Fruit fly (Drosophila melanogaster) whole organism, embryonic: ENCODE data around the gene Mnn1.

Experiments
- Adf1 ChIP-seq: fragments of 200-800 bp; sonication (Bioruptor generic); IDR thresholded peaks from 2 replicates; pipeline ENCODE4 v1.3.6; 2022; ENCODE audit warnings: missing biosample characterization, missing genetic modification characterization
- CG11085 ChIP-seq: fragments of 200-800 bp; sonication (Bioruptor generic); IDR thresholded peaks from 2 replicates; pipeline ENCODE4 v1.3.6; 2022; ENCODE audit warnings: missing biosample characterization, missing genetic modification characterization
- CG11504 ChIP-seq: fragments of 200-800 bp; sonication (Bioruptor generic); optimal IDR thresholded peaks from 3 replicates; lab custom pipeline; 2019; ENCODE audit warnings: missing biosample characterization, mild to moderate bottlenecking, missing genetic modification characterization, moderate library complexity
- CG11723 ChIP-seq: fragments of 200-800 bp; sonication (Bioruptor generic); optimal IDR thresholded peaks from 2 replicates; lab custom pipeline; 2017; ENCODE audit warnings: missing biosample characterization, mild to moderate bottlenecking, missing genetic modification characterization
- CG13775 ChIP-seq: fragments of 200-800 bp; sonication (Bioruptor generic); optimal IDR thresholded peaks from 3 replicates; lab custom pipeline; 2017; ENCODE audit warnings: missing biosample characterization, mild to moderate bottlenecking, missing genetic modification characterization
- CG1602 ChIP-seq: fragments of 200-800 bp; sonication (Bioruptor generic); optimal IDR thresholded peaks from 3 replicates; lab custom pipeline; 2016; ENCODE audit warnings: missing biosample characterization, missing genetic modification characterization
- CG31441 ChIP-seq: fragments of 200-800 bp; sonication (Bioruptor generic); IDR thresholded peaks from 2 replicates; pipeline ENCODE4 v1.3.6; 2022; ENCODE audit warnings: missing biosample characterization, missing genetic modification characterization
- CG3407 ChIP-seq: fragments of 200-800 bp; sonication (Bioruptor generic); optimal IDR thresholded peaks from 2 replicates; lab custom pipeline; 2018; ENCODE audit warnings: missing biosample characterization, mild to moderate bottlenecking, missing genetic modification characterization
- CG4424 ChIP-seq: fragments of 200-800 bp; sonication (Bioruptor generic); optimal IDR thresholded peaks from 3 replicates; lab custom pipeline; 2016; ENCODE audit warnings: missing biosample characterization, missing genetic modification characterization
- CG4820 ChIP-seq: fragments of 200-800 bp; sonication (Bioruptor generic); optimal IDR thresholded peaks from 3 replicates; lab custom pipeline; 2016; ENCODE audit warnings: missing biosample characterization, missing genetic modification characterization
- CG8944 ChIP-seq: fragments of 200-800 bp; sonication (Bioruptor generic); optimal IDR thresholded peaks from 3 replicates; lab custom pipeline; 2016; ENCODE audit warnings: missing biosample characterization, missing genetic modification characterization
- CG9215 ChIP-seq: fragments of 200-800 bp; sonication (Bioruptor generic); IDR thresholded peaks from 2 replicates; pipeline ENCODE4 v1.3.6; 2022; ENCODE audit warnings: missing biosample characterization, missing genetic modification characterization
- CG9437 ChIP-seq: fragments of 200-800 bp; sonication (Bioruptor generic); optimal IDR thresholded peaks from 2 replicates; lab custom pipeline; 2018; ENCODE audit warnings: missing biosample characterization, mild to moderate bottlenecking, missing genetic modification characterization
- CG9876 ChIP-seq: fragments of 200-800 bp; sonication (Bioruptor generic); optimal IDR thresholded peaks from 2 replicates; lab custom pipeline; 2016; ENCODE audit warnings: missing biosample characterization, missing genetic modification characterization
- Dad ChIP-seq: fragments of 200-800 bp; sonication (Bioruptor generic); optimal IDR thresholded peaks from 3 replicates; lab custom pipeline; 2016; ENCODE audit warnings: missing biosample characterization, missing genetic modification characterization
- HmgZ ChIP-seq: fragments of 200-800 bp; sonication (Bioruptor generic); optimal IDR thresholded peaks from 2 replicates; lab custom pipeline; 2018; ENCODE audit warnings: missing biosample characterization, mild to moderate bottlenecking, missing genetic modification characterization
- Hr51 ChIP-seq, 2 experiments: fragments of 200-800 bp; sonication (Bioruptor generic); optimal IDR thresholded peaks; 2 replicates in 1 of 2; 3 replicates in 1 of 2; lab custom pipeline; 2016 to 2018; ENCODE audit warnings: missing biosample characterization in 2 of 2, missing genetic modification characterization in 2 of 2, mild to moderate bottlenecking in 1 of 2, moderate library complexity in 1 of 2
- Jarid2 ChIP-seq: fragments of 200-800 bp; sonication (Bioruptor generic); optimal IDR thresholded peaks from 3 replicates; lab custom pipeline; 2017; ENCODE audit warnings: mild to moderate bottlenecking, missing biosample characterization, missing genetic modification reagents, missing genetic modification characterization
- Oaz ChIP-seq: fragments of 200-800 bp; sonication (Bioruptor generic); IDR thresholded peaks from 2 replicates; pipeline ENCODE4 v1.3.6; 2022; ENCODE audit warnings: missing biosample characterization, missing genetic modification characterization
- Pdp1 ChIP-seq, 2 experiments: fragments of 200-800 bp; sonication (Bioruptor generic); optimal IDR thresholded peaks; 3 replicates each; lab custom pipeline; 2016; ENCODE audit warnings: missing biosample characterization in 2 of 2, missing genetic modification characterization in 2 of 2, mild to moderate bottlenecking in 1 of 2, moderate library complexity in 1 of 2
- Trl ChIP-seq, 3 experiments: fragments of >200 bp in 2 of 3; fragments of 200-800 bp in 1 of 3; sonication (Bioruptor generic) in 1 of 3; optimal IDR thresholded peaks; 2 replicates in 1 of 3; 3 replicates in 2 of 3; lab custom pipeline; 2016 to 2017; ENCODE audit warnings: missing biosample characterization in 1 of 3, missing genetic modification characterization in 1 of 3
- bab2 ChIP-seq: fragments of 200-800 bp; sonication (Bioruptor generic); optimal IDR thresholded peaks from 2 replicates; lab custom pipeline; 2016; ENCODE audit warnings: missing biosample characterization, missing genetic modification characterization
- cg ChIP-seq: fragments of 200-800 bp; sonication (Bioruptor generic); optimal IDR thresholded peaks from 3 replicates; lab custom pipeline; 2019; ENCODE audit warnings: missing biosample characterization, mild to moderate bottlenecking, missing genetic modification characterization, moderate library complexity
- chinmo ChIP-seq: fragments of 200-800 bp; sonication (Bioruptor generic); IDR thresholded peaks from 4 replicates; pipeline ENCODE4 v1.3.6; 2022; ENCODE audit warnings: missing biosample characterization, missing genetic modification characterization; ENCODE audit not compliant: partially characterized antibody
- da ChIP-seq: fragments of 200-800 bp; sonication (Bioruptor generic); optimal IDR thresholded peaks from 2 replicates; lab custom pipeline; 2016; ENCODE audit warnings: missing biosample characterization, missing genetic modification characterization
- ftz-f1 ChIP-seq: fragments of 200-800 bp; sonication (Bioruptor generic); optimal IDR thresholded peaks from 2 replicates; lab custom pipeline; 2016; ENCODE audit warnings: missing biosample characterization, missing genetic modification characterization
- gro ChIP-seq: fragments of 200-800 bp; sonication (Bioruptor generic); optimal IDR thresholded peaks from 2 replicates; lab custom pipeline; 2016; ENCODE audit warnings: missing biosample characterization, missing genetic modification characterization
- hb ChIP-seq: fragments of 200-800 bp; sonication (Bioruptor generic); IDR thresholded peaks from 3 replicates; pipeline ENCODE4 v1.3.6; 2022; ENCODE audit warnings: missing biosample characterization, missing genetic modification characterization; ENCODE audit not compliant: partially characterized antibody
- hbn ChIP-seq: fragments of 200-800 bp; sonication (Bioruptor generic); IDR thresholded peaks from 2 replicates; pipeline ENCODE4 v1.3.6; 2022; ENCODE audit warnings: missing biosample characterization, missing genetic modification characterization; ENCODE audit not compliant: partially characterized antibody
- lbe ChIP-seq: fragments of 200-800 bp; sonication (Bioruptor generic); optimal IDR thresholded peaks from 2 replicates; lab custom pipeline; 2016; ENCODE audit warnings: missing biosample characterization, mild to moderate bottlenecking, missing genetic modification characterization
- mam ChIP-seq: fragments of 200-800 bp; sonication (Bioruptor generic); optimal IDR thresholded peaks from 3 replicates; lab custom pipeline; 2016; ENCODE audit warnings: missing biosample characterization, missing genetic modification characterization
- nom ChIP-seq: fragments of 200-800 bp; sonication (Bioruptor generic); optimal IDR thresholded peaks from 2 replicates; lab custom pipeline; 2017; ENCODE audit warnings: missing biosample characterization, missing genetic modification characterization, mild to moderate bottlenecking, moderate library complexity, missing genetic modification reagents
- odd ChIP-seq: fragments of 200-800 bp; sonication (Bioruptor generic); optimal IDR thresholded peaks from 2 replicates; lab custom pipeline; 2017; ENCODE audit warnings: missing biosample characterization, mild to moderate bottlenecking, missing genetic modification characterization
- phol ChIP-seq: fragments of 200-800 bp; sonication (Bioruptor generic); optimal IDR thresholded peaks from 3 replicates; lab custom pipeline; 2018; ENCODE audit warnings: missing biosample characterization, mild to moderate bottlenecking, missing genetic modification characterization, moderate library complexity
- pita ChIP-seq: fragments of 200-800 bp; sonication (Bioruptor generic); optimal IDR thresholded peaks from 2 replicates; lab custom pipeline; 2017; ENCODE audit warnings: missing biosample characterization, mild to moderate bottlenecking, missing genetic modification characterization
- prd ChIP-seq, 3 experiments: fragments of >200 bp in 2 of 3; fragments of 200-800 bp in 1 of 3; sonication (Bioruptor generic) in 1 of 3; optimal IDR thresholded peaks in 2 of 3; IDR thresholded peaks in 1 of 3; 2 replicates in 2 of 3; 3 replicates in 1 of 3; pipeline versions ENCODE4 v1.3.6 to Lab custom; 2017 to 2022; ENCODE audit warnings: missing biosample characterization in 1 of 3, missing genetic modification characterization in 1 of 3
- ro ChIP-seq: fragments of 200-800 bp; sonication (Bioruptor generic); IDR thresholded peaks from 2 replicates; pipeline ENCODE4 v1.3.6; 2022; ENCODE audit warnings: missing biosample characterization, missing genetic modification characterization
- sd ChIP-seq: fragments of 200-800 bp; sonication (Bioruptor generic); optimal IDR thresholded peaks from 3 replicates; lab custom pipeline; 2018; ENCODE audit warnings: missing biosample characterization, mild to moderate bottlenecking, missing genetic modification characterization, moderate library complexity
- slp2 ChIP-seq: fragments of 200-800 bp; sonication (Bioruptor generic); optimal IDR thresholded peaks from 2 replicates; lab custom pipeline; 2016; ENCODE audit warnings: missing biosample characterization, missing genetic modification characterization
- ssp ChIP-seq: fragments of 200-800 bp; sonication (Bioruptor generic); IDR thresholded peaks from 2 replicates; pipeline ENCODE4 v1.3.6; 2022; ENCODE audit warnings: missing biosample characterization, missing genetic modification characterization
- zfh2 ChIP-seq: fragments of 200-800 bp; sonication (Bioruptor generic); optimal IDR thresholded peaks from 2 replicates; lab custom pipeline; 2016; ENCODE audit warnings: missing biosample characterization, missing genetic modification characterization

The Mnn1 gene

dm6 chr2L:7076804-7077203, 20.7 kb downstream of the Mnn1 start:
- TF ChIP-seq CG4424 (GFP tag; lab: Kevin White, UChicago) (no peak), Oaz (GFP tag; lab: Robert Waterston, UW) (no peak), lbe (GFP tag; lab: Kevin White, UChicago) (no peak), cg (no peak), ro (GFP tag; lab: Robert Waterston, UW) (no peak), CG1602 (no peak)

dm6 chr2L:7081307-7081706, 25.2 kb downstream of the Mnn1 start:
- TF ChIP-seq hbn (GFP tag; lab: Robert Waterston, UW) = no peak
- TF ChIP-seq phol (tag; lab: Kevin White, UChicago) = no peak
- no peak for TF ChIP-seq CG4820 (GFP tag; lab: Kevin White, UChicago)
- TF ChIP-seq bab2 = no peak
- no peak for TF ChIP-seq Hr51 (GFP tag; optimal IDR thresholded peaks at IDR 0.05; lab: Kevin White, UChicago)
- TF ChIP-seq da = no peak
- TF ChIP-seq sd (tag; lab: Kevin White, UChicago) = no peak
- no peak for TF ChIP-seq zfh2
- no peak for TF ChIP-seq HmgZ
- TF ChIP-seq gro (GFP tag; lab: Kevin White, UChicago) = no peak
- no peak for TF ChIP-seq CG9437 (GFP tag; lab: Kevin White, UChicago)
- TF ChIP-seq Dad (GFP tag; lab: Kevin White, UChicago) = no peak
- TF ChIP-seq ssp (GFP tag; lab: Robert Waterston, UW) = no peak
- TF ChIP-seq CG11723 (GFP tag; lab: Kevin White, UChicago) = no peak
- TF ChIP-seq prd (optimal IDR thresholded peaks at IDR 0.05; lab: Kevin White, UChicago) = no peak
- no peak for TF ChIP-seq prd (GFP tag; IDR thresholded peaks at IDR 0.05; lab: Robert Waterston, UW)
- no peak for TF ChIP-seq pita (GFP tag; lab: Kevin White, UChicago)
- no peak for TF ChIP-seq slp2 (GFP tag; lab: Kevin White, UChicago)
- no peak for TF ChIP-seq Adf1 (GFP tag; lab: Robert Waterston, UW)
- no peak for TF ChIP-seq CG31441 (GFP tag; lab: Robert Waterston, UW)
- no peak for TF ChIP-seq hb (GFP tag; lab: Robert Waterston, UW)

- 0 out of 2 replicates have a peak, but pooled peaks have one; percentile 22 for TF ChIP-seq CG11085 (GFP tag; lab: Robert Waterston, UW)
- TF ChIP-seq mam = no peak
- no peak for TF ChIP-seq CG8944
- TF ChIP-seq ftz-f1 = no peak
- no peak for TF ChIP-seq Pdp1 (GFP tag; optimal IDR thresholded peaks at IDR 0.05; lab: Kevin White, UChicago)
Measured at dm6 chr2L:7082203-7082602, 26.1 kb downstream of the Mnn1 start.

dm6 chr2L:7084410-7084809, 28.3 kb downstream of the Mnn1 start, which contains the start of gene Pvf2:
Pvf2 (minus strand) TSS chr2L:7084635.
- TF ChIP-seq CG11504 (tag; lab: Kevin White, UChicago) (peak; percentile 18), chinmo (GFP tag; lab: Robert Waterston, UW) (0 out of 4 replicates have a peak, but pooled peaks have one; percentile 44), CG9215 (GFP tag; lab: Robert Waterston, UW) (peak; percentile 56), CG9876 (GFP tag; lab: Kevin White, UChicago) (no peak), Jarid2 (GFP tag; lab: Kevin White, UChicago) (peak; percentile 73), CG3407 (GFP tag; lab: Kevin White, UChicago) (no peak), nom (peak; percentile 27), odd (GFP tag; lab: Kevin White, UChicago) (no peak), CG13775 (GFP tag; lab: Kevin White, UChicago) (no peak), Trl (optimal IDR thresholded peaks at IDR 0.05; lab: Kevin White, UChicago) (peak; percentile 58 to 64), Trl (GFP tag; optimal IDR thresholded peaks at IDR 0.05; lab: Kevin White, UChicago) (no peak)
